Fruit fly (Drosophila melanogaster) whole organism, embryonic: ENCODE data around the gene Gr28a.
A peak's percentile ranks its signal among the peaks of the same experiment; 100 is the strongest.

Source experiments
- C15 ChIP-seq: fragments of 200-800 bp; sonication (Bioruptor generic); IDR thresholded peaks from 3 replicates; pipeline ENCODE4 v1.3.6; 2022; ENCODE audit warnings: missing biosample characterization, missing genetic modification characterization
- CG10543 ChIP-seq: fragments of 200-800 bp; sonication (Bioruptor generic); optimal IDR thresholded peaks from 3 replicates; lab custom pipeline; 2017; ENCODE audit warnings: missing biosample characterization, mild to moderate bottlenecking, missing genetic modification characterization, moderate library complexity
- CG10979 ChIP-seq: fragments of 200-800 bp; sonication (Bioruptor generic); optimal IDR thresholded peaks from 2 replicates; lab custom pipeline; 2018; ENCODE audit warnings: missing biosample characterization, mild to moderate bottlenecking, missing genetic modification characterization, moderate library complexity
- CG12071 ChIP-seq: fragments of 200-800 bp; sonication (Bioruptor generic); optimal IDR thresholded peaks from 3 replicates; lab custom pipeline; 2018; ENCODE audit warnings: missing biosample characterization, mild to moderate bottlenecking, missing genetic modification characterization
- CG12155 ChIP-seq: fragments of 200-800 bp; sonication (Bioruptor generic); optimal IDR thresholded peaks from 3 replicates; lab custom pipeline; 2016; ENCODE audit warnings: missing biosample characterization, missing genetic modification characterization
- CG12744 ChIP-seq: fragments of 200-800 bp; sonication (Bioruptor generic); optimal IDR thresholded peaks from 2 replicates; lab custom pipeline; 2016; ENCODE audit warnings: missing biosample characterization, missing genetic modification characterization
- CG13296 ChIP-seq: fragments of 200-800 bp; sonication (Bioruptor generic); optimal IDR thresholded peaks from 3 replicates; lab custom pipeline; 2018; ENCODE audit warnings: missing biosample characterization, mild to moderate bottlenecking, missing genetic modification characterization
- CG16815 ChIP-seq: fragments of 200-800 bp; sonication (Bioruptor generic); optimal IDR thresholded peaks from 3 replicates; lab custom pipeline; 2017; ENCODE audit warnings: missing biosample characterization, mild to moderate bottlenecking, missing genetic modification characterization
- CG17328 ChIP-seq: fragments of 200-800 bp; sonication (Bioruptor generic); IDR thresholded peaks from 2 replicates; pipeline ENCODE4 v1.3.6; 2022; ENCODE audit warnings: missing biosample characterization, missing genetic modification characterization
- CG18619 ChIP-seq: fragments of 200-800 bp; sonication (Bioruptor generic); optimal IDR thresholded peaks from 3 replicates; lab custom pipeline; 2017; ENCODE audit warnings: missing biosample characterization, mild to moderate bottlenecking, missing genetic modification characterization
- CG2202 ChIP-seq: fragments of 200-800 bp; sonication (Bioruptor generic); optimal IDR thresholded peaks from 2 replicates; lab custom pipeline; 2018; ENCODE audit warnings: missing biosample characterization, mild to moderate bottlenecking, missing genetic modification characterization
- CG31365 ChIP-seq: fragments of 200-800 bp; sonication (Bioruptor generic); optimal IDR thresholded peaks from 2 replicates; lab custom pipeline; 2018; ENCODE audit warnings: missing biosample characterization, mild to moderate bottlenecking, missing genetic modification characterization
- CG34224 ChIP-seq: fragments of 200-800 bp; sonication (Bioruptor generic); IDR thresholded peaks from 3 replicates; pipeline ENCODE4 v1.3.6; 2022; ENCODE audit warnings: missing biosample characterization, missing genetic modification characterization; ENCODE audit not compliant: partially characterized antibody
- CG4617 ChIP-seq: fragments of 200-800 bp; sonication (Bioruptor generic); optimal IDR thresholded peaks from 3 replicates; lab custom pipeline; 2016; ENCODE audit warnings: missing biosample characterization, missing genetic modification characterization, borderline replicate concordance
- CG6813 ChIP-seq: fragments of 200-800 bp; sonication (Bioruptor generic); optimal IDR thresholded peaks from 2 replicates; lab custom pipeline; 2017; ENCODE audit warnings: missing biosample characterization, missing genetic modification characterization, mild to moderate bottlenecking, moderate library complexity, missing genetic modification reagents
- CG6854 ChIP-seq: fragments of 200-800 bp; sonication (Bioruptor generic); optimal IDR thresholded peaks from 3 replicates; lab custom pipeline; 2017; ENCODE audit warnings: missing biosample characterization, mild to moderate bottlenecking, missing genetic modification characterization
- CG7928 ChIP-seq: fragments of 200-800 bp; sonication (Bioruptor generic); optimal IDR thresholded peaks from 2 replicates; lab custom pipeline; 2017; ENCODE audit warnings: missing biosample characterization, mild to moderate bottlenecking, missing genetic modification characterization
- CG7987 ChIP-seq: fragments of 200-800 bp; sonication (Bioruptor generic); optimal IDR thresholded peaks from 2 replicates; lab custom pipeline; 2018; ENCODE audit warnings: missing biosample characterization, mild to moderate bottlenecking, missing genetic modification characterization, moderate library complexity
- CG8290 ChIP-seq, 3 experiments: fragments of 200-800 bp; sonication (Bioruptor generic); optimal IDR thresholded peaks; 2 replicates each; lab custom pipeline; 2016 to 2019; ENCODE audit warnings: missing biosample characterization in 3 of 3, missing genetic modification characterization in 3 of 3, mild to moderate bottlenecking in 2 of 3, moderate library complexity in 1 of 3
- Camta ChIP-seq: fragments of 200-800 bp; sonication (Bioruptor generic); optimal IDR thresholded peaks from 2 replicates; lab custom pipeline; 2016; ENCODE audit warnings: missing biosample characterization, missing genetic modification characterization
- Dbx ChIP-seq: fragments of 200-800 bp; sonication (Bioruptor generic); IDR thresholded peaks from 3 replicates; pipeline ENCODE4 v1.3.6; 2022; ENCODE audit warnings: missing biosample characterization, missing genetic modification characterization
- Dek ChIP-seq: fragments of 200-800 bp; sonication (Bioruptor generic); optimal IDR thresholded peaks from 3 replicates; lab custom pipeline; 2019; ENCODE audit warnings: missing biosample characterization, mild to moderate bottlenecking, missing genetic modification characterization, moderate library complexity
- ERR ChIP-seq: fragments of 200-800 bp; sonication (Bioruptor generic); optimal IDR thresholded peaks from 2 replicates; lab custom pipeline; 2016; ENCODE audit warnings: missing biosample characterization, missing genetic modification characterization
- Fer3 ChIP-seq: fragments of 200-800 bp; sonication (Bioruptor generic); optimal IDR thresholded peaks from 2 replicates; lab custom pipeline; 2018; ENCODE audit warnings: missing biosample characterization, mild to moderate bottlenecking, missing genetic modification characterization, moderate library complexity
- Hr51 ChIP-seq, 2 experiments: fragments of 200-800 bp; sonication (Bioruptor generic); optimal IDR thresholded peaks; 2 replicates in 1 of 2; 3 replicates in 1 of 2; lab custom pipeline; 2016 to 2018; ENCODE audit warnings: missing biosample characterization in 2 of 2, missing genetic modification characterization in 2 of 2, mild to moderate bottlenecking in 1 of 2, moderate library complexity in 1 of 2
- NfI ChIP-seq: fragments of 200-800 bp; sonication (Bioruptor generic); optimal IDR thresholded peaks from 3 replicates; lab custom pipeline; 2018; ENCODE audit warnings: missing biosample characterization, mild to moderate bottlenecking, missing genetic modification characterization, moderate library complexity
- Pdp1 ChIP-seq, 2 experiments: fragments of 200-800 bp; sonication (Bioruptor generic); optimal IDR thresholded peaks; 3 replicates each; lab custom pipeline; 2016; ENCODE audit warnings: missing biosample characterization in 2 of 2, missing genetic modification characterization in 2 of 2, mild to moderate bottlenecking in 1 of 2, moderate library complexity in 1 of 2
- bigmax ChIP-seq: fragments of 200-800 bp; sonication (Bioruptor generic); optimal IDR thresholded peaks from 2 replicates; lab custom pipeline; 2018; ENCODE audit warnings: missing biosample characterization, mild to moderate bottlenecking, missing genetic modification characterization
- chm ChIP-seq: fragments of 200-800 bp; sonication (Bioruptor generic); IDR thresholded peaks from 2 replicates; pipeline ENCODE4 v1.3.6; 2022; ENCODE audit warnings: missing biosample characterization, missing genetic modification characterization
- ftz-f1 ChIP-seq: fragments of 200-800 bp; sonication (Bioruptor generic); optimal IDR thresholded peaks from 2 replicates; lab custom pipeline; 2016; ENCODE audit warnings: missing biosample characterization, missing genetic modification characterization
- gfzf ChIP-seq: fragments of 200-800 bp; sonication (Bioruptor generic); optimal IDR thresholded peaks from 2 replicates; lab custom pipeline; 2016; ENCODE audit warnings: missing biosample characterization, mild to moderate bottlenecking, missing genetic modification characterization, moderate library complexity
- grn ChIP-seq: fragments of 200-800 bp; sonication (Bioruptor generic); optimal IDR thresholded peaks from 3 replicates; lab custom pipeline; 2017; ENCODE audit warnings: missing biosample characterization, missing genetic modification characterization
- her ChIP-seq: fragments of 200-800 bp; sonication (Bioruptor generic); optimal IDR thresholded peaks from 2 replicates; lab custom pipeline; 2016; ENCODE audit warnings: missing biosample characterization, missing genetic modification characterization
- ken ChIP-seq: fragments of 200-800 bp; sonication (Bioruptor generic); IDR thresholded peaks from 3 replicates; pipeline ENCODE4 v1.3.6; 2022; ENCODE audit warnings: missing biosample characterization, missing genetic modification characterization
- kni ChIP-seq: fragments of 200-800 bp; sonication (Bioruptor generic); optimal IDR thresholded peaks from 3 replicates; lab custom pipeline; 2017; ENCODE audit warnings: mild to moderate bottlenecking, missing biosample characterization, missing genetic modification reagents, missing genetic modification characterization
- lov ChIP-seq, 2 experiments: fragments of 200-800 bp in 1 of 2; fragments of >200 bp in 1 of 2; sonication (Bioruptor generic) in 1 of 2; IDR thresholded peaks in 1 of 2; optimal IDR thresholded peaks in 1 of 2; 2 replicates in 1 of 2; 3 replicates in 1 of 2; pipeline versions ENCODE4 v1.3.6 to Lab custom; 2017 to 2022; ENCODE audit warnings: missing biosample characterization in 1 of 2, missing genetic modification characterization in 1 of 2
- nmo ChIP-seq: fragments of 200-800 bp; sonication (Bioruptor generic); optimal IDR thresholded peaks from 2 replicates; lab custom pipeline; 2018; ENCODE audit warnings: missing biosample characterization, mild to moderate bottlenecking, missing genetic modification characterization, moderate library complexity
- oc ChIP-seq: fragments of 200-800 bp; sonication (Bioruptor generic); optimal IDR thresholded peaks from 2 replicates; lab custom pipeline; 2018; ENCODE audit warnings: missing biosample characterization, mild to moderate bottlenecking, missing genetic modification characterization, moderate library complexity
- salm ChIP-seq: fragments of 200-800 bp; sonication (Bioruptor generic); optimal IDR thresholded peaks from 2 replicates; lab custom pipeline; 2018; ENCODE audit warnings: missing biosample characterization, mild to moderate bottlenecking, missing genetic modification characterization
- sd ChIP-seq: fragments of 200-800 bp; sonication (Bioruptor generic); optimal IDR thresholded peaks from 3 replicates; lab custom pipeline; 2018; ENCODE audit warnings: missing biosample characterization, mild to moderate bottlenecking, missing genetic modification characterization, moderate library complexity
- sens ChIP-seq: fragments of 200-800 bp; sonication (Bioruptor generic); peaks from one replicate; lab custom pipeline; 2016; ENCODE audit warnings: missing biosample characterization, missing genetic modification characterization
- sug ChIP-seq: fragments of 200-800 bp; optimal IDR thresholded peaks from 2 replicates; lab custom pipeline; 2019; ENCODE audit warnings: missing biosample characterization, mild to moderate bottlenecking, missing genetic modification characterization, moderate library complexity
- tin ChIP-seq: fragments of 200-800 bp; sonication (Bioruptor generic); optimal IDR thresholded peaks from 3 replicates; lab custom pipeline; 2016; ENCODE audit warnings: missing biosample characterization, missing genetic modification characterization
- vnd ChIP-seq: fragments of 200-800 bp; sonication (Bioruptor generic); IDR thresholded peaks from 3 replicates; pipeline ENCODE4 v1.3.6; 2022; ENCODE audit warnings: missing biosample characterization, missing genetic modification characterization; ENCODE audit not compliant: partially characterized antibody
- vvl ChIP-seq: fragments of 200-800 bp; sonication (Bioruptor generic); IDR thresholded peaks from 2 replicates; pipeline ENCODE4 v1.3.6; 2022; ENCODE audit warnings: missing biosample characterization, missing genetic modification characterization

Gr28a gene

DNA sequence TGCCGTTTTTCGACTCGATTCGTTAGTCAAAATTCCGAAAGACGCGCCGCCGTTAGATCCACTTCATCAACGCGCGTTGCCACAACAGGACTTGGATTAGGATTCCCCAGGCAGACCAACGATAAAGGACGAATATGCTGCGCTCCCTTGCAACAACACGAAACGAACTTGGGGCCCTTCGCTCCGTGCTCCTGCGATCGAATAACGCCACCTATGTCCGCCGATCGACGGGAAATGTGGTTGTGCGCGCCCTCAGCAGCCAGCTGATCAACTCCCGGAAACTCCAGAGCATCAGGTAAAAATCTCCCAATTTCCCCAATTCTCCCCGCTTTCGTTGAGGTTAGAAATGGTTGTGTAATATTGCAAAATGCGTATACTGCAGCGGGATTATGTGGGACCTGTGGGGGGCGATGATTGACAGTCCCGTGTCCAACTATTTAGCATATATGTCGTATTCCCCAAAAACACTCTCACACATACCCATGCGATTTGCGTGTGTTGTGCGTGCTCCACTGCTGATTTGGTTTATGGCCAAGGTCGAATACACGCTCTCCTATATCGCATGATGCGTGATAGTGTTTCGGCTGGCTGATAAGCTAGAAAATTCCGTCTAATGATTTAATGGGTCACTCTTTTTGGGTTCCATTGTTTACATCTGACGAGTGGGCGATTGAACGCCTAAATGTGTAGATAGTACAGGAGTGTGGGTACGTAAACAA lies 26.8 kb downstream of the Gr28a start (continued):
- TF ChIP-seq CG6854 (GFP tag; lab: Kevin White, UChicago) = peak; percentile 0
- TF ChIP-seq CG12071 = peak; percentile 17
- TF ChIP-seq ERR (GFP tag; lab: Kevin White, UChicago) = peak; percentile 63
- TF ChIP-seq Dbx (GFP tag; lab: Robert Waterston, UW) = 0 out of 3 replicates have a peak, but pooled peaks have one; percentile 7
- no peak for TF ChIP-seq CG16815 (GFP tag; lab: Kevin White, UChicago)
- TF ChIP-seq CG34224 = no peak
- peak; percentile 87 for TF ChIP-seq ftz-f1
- peak; percentile 45 for TF ChIP-seq grn (GFP tag; lab: Kevin White, UChicago)
- no peak for TF ChIP-seq Camta (GFP tag; lab: Kevin White, UChicago)
- peak; percentile 65 for TF ChIP-seq sug (tag; lab: Kevin White, UChicago)
- TF ChIP-seq CG4617 (GFP tag; lab: Kevin White, UChicago) = peak; percentile 21
- TF ChIP-seq CG7987 (GFP tag; lab: Kevin White, UChicago) = peak; percentile 99
- no peak for TF ChIP-seq sens
- no peak for TF ChIP-seq C15 (GFP tag; lab: Robert Waterston, UW)
- TF ChIP-seq CG10543 (GFP tag; lab: Kevin White, UChicago) = peak; percentile 61
- peak; percentile 89 for TF ChIP-seq bigmax (GFP tag; lab: Kevin White, UChicago)
- 0 out of 2 replicates have a peak, but pooled peaks have one; percentile 4 for TF ChIP-seq CG17328 (GFP tag; lab: Robert Waterston, UW)
- peak in 1 of 2 experiments; percentile 99 for TF ChIP-seq Pdp1 (GFP tag; optimal IDR thresholded peaks at IDR 0.05; lab: Kevin White, UChicago)
- peak; percentile 33 for TF ChIP-seq kni (GFP tag; lab: Kevin White, UChicago)
- TF ChIP-seq CG8290 (GFP tag; optimal IDR thresholded peaks at IDR 0.05; lab: Kevin White, UChicago) = no peak
- TF ChIP-seq CG8290 (tag; optimal IDR thresholded peaks at IDR 0.05; lab: Kevin White, UChicago) = peak in 1 of 2 experiments; percentile 38
- TF ChIP-seq CG6813 (GFP tag; lab: Kevin White, UChicago) = peak; percentile 59
- TF ChIP-seq salm = no peak
- peak; percentile 56; the same call in 1 of the 2 replicates for TF ChIP-seq chm (GFP tag; lab: Robert Waterston, UW)
- no peak for TF ChIP-seq Fer3 (tag; lab: Kevin White, UChicago)
- TF ChIP-seq, all 482 proteins: peak for 43

DNA sequence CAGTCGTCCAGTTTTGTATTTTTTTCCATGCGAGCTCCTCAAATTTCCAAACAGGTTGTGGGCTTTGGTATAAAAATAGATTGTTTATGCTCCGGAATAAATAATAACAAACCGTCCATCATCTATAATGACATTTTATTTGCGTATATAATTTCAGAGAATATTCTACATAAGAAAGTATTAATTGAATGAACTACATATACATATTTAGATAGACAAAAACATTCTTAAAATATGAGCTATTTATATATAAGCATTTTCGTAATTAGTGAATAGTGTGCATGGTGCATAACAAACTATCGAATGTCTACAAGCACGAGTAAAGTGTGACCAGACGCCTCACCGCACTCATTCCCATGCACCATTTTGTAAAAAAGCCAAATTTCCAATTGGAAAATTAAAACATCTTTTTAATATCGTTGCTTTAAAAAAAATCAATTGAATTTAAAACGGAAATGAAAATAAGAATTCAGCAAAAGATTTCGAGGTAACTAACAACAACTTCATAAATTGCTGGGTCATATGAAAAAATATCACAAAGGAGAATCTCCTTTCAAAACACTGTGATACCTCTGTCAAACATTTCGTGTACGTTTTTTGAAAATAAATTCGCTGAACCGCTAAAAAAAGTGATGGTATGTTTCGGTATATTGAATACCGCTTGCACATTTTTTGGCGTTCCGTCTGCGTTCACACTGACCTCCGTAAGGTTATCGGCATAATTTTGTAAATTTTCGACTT lies 27.5 kb downstream of the Gr28a start, which contains the start of gene muc:
TSS of gene muc (plus strand) at position 541 of the 741 bp plus-strand sequence.
- TF ChIP-seq sd (tag; lab: Kevin White, UChicago) = peak; percentile 26
- no peak for TF ChIP-seq lov (optimal IDR thresholded peaks at IDR 0.05; lab: Kevin White, UChicago)
- TF ChIP-seq lov (GFP tag; IDR thresholded peaks at IDR 0.05; lab: Robert Waterston, UW) = no peak
- TF ChIP-seq vnd (GFP tag; lab: Robert Waterston, UW) = peak; percentile 51; the same call in 1 of the 3 replicates
- TF ChIP-seq her (GFP tag; lab: Kevin White, UChicago) = no peak
- TF ChIP-seq CG12155 (GFP tag; lab: Kevin White, UChicago) = peak; percentile 33
- no peak for TF ChIP-seq oc (tag; lab: Kevin White, UChicago)
- peak; percentile 13 for TF ChIP-seq CG7928 (GFP tag; lab: Kevin White, UChicago)
- TF ChIP-seq CG31365 (tag; lab: Kevin White, UChicago) = no peak
- peak; percentile 60 for TF ChIP-seq vvl (GFP tag; lab: Robert Waterston, UW)
- peak; percentile 26 for TF ChIP-seq CG13296 (GFP tag; lab: Kevin White, UChicago)
- peak; percentile 89 for TF ChIP-seq gfzf (GFP tag; lab: Kevin White, UChicago)
- TF ChIP-seq CG10979 (tag; lab: Kevin White, UChicago) = peak; percentile 44
- no peak for TF ChIP-seq CG2202 (tag; lab: Kevin White, UChicago)
- peak; percentile 65 for TF ChIP-seq nmo (GFP tag; lab: Kevin White, UChicago)
- peak; percentile 15 for TF ChIP-seq CG18619 (GFP tag; lab: Kevin White, UChicago)
- peak in 1 of 2 experiments; percentile 38 for TF ChIP-seq Hr51 (GFP tag; optimal IDR thresholded peaks at IDR 0.05; lab: Kevin White, UChicago)
- 0 out of 3 replicates have a peak, but pooled peaks have one; percentile 8 for TF ChIP-seq ken (GFP tag; lab: Robert Waterston, UW)
- peak; percentile 49 for TF ChIP-seq tin
- peak; percentile 54 for TF ChIP-seq Dek
- no peak for TF ChIP-seq CG12744 (GFP tag; lab: Kevin White, UChicago)
- peak; percentile 6 for TF ChIP-seq NfI (GFP tag; lab: Kevin White, UChicago)
